Worm (Caenorhabditis elegans) whole organism, early embryonic: ENCODE data around the gene dop-1.

ENCODE experiments used
- ama-1 ChIP-seq: fragments of 150-350 bp; optimal IDR thresholded peaks from 2 replicates; lab custom pipeline; 2014
- flt-1 ChIP-seq: fragments of 200-800 bp; sonication (Bioruptor generic); IDR thresholded peaks from 2 replicates; pipeline ENCODE4 v1.3.6; 2022; ENCODE audit warnings: missing genetic modification characterization, missing compliant biosample characterization
- hmbx-1 ChIP-seq: sonication (generic microtip); optimal IDR thresholded peaks from 2 replicates; lab custom pipeline; 2016; ENCODE audit warnings: mild to moderate bottlenecking, missing genetic modification characterization, missing compliant biosample characterization
- hnd-1 ChIP-seq: sonication (generic microtip); optimal IDR thresholded peaks from 2 replicates; lab custom pipeline; 2016; ENCODE audit warnings: missing genetic modification characterization, missing compliant biosample characterization
- sea-1 ChIP-seq: fragments of 200-800 bp; sonication (Bioruptor generic); conservative IDR thresholded peaks from 2 replicates; pipeline ENCODE4 v1.3.6; 2022; ENCODE audit warnings: missing genetic modification characterization, missing compliant biosample characterization

DNA sequence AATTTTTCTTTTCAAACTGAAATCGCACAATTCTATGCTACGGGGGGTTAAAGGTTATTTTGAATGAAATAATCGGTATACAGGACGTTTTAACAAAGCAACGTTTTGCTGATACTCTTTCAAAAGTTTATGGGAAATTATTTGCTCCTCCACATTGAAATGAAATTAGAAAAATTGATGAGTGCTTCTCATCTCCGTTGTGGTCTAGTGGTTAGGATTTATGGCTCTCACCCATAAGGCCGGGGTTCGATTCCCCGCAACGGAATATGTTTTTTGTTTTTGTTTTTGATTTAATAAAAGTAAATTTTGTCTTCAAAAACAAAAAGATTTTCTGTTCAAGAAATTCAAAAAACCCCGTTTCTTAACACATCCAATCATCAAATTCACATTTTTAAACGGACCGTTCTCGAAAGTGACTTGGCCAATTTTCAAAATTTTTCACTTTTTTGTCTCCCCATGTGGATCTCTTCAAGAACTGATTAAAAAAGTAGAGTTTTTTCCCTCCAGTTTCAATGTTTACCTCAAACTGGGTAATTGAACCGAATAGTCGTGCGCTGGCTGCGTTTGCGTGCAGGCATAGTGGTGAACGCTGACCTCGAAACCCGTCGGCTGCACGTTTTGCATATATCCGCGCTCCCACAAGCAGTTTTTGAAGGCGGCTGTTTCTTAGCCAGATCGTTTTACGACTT lies 8.9 kb downstream of the dop-1 start:
- no peak for TF ChIP-seq hmbx-1
- TF ChIP-seq flt-1 (GFP tag; lab: Robert Waterston, UW) = no peak
- TF ChIP-seq ama-1 (lab: Kevin White, UChicago) = no peak
- no peak for TF ChIP-seq sea-1
- TF ChIP-seq hnd-1 (tag; lab: Kevin White, UChicago) = no peak
